Fruit fly (Drosophila melanogaster): Measurements from ENCODE around the gene RIOK1.

Gene RIOK1

dm6 chr3L:11627819-11628483 is 20.3 kb downstream of the RIOK1 start, which contains the start of gene Apt1 (continued):
- TF ChIP-seq tup (GFP tag; optimal IDR thresholded peaks at IDR 0.05) (no peak), Dfd (GFP tag; optimal IDR thresholded peaks at IDR 0.05) (no peak), az2 (GFP tag; optimal IDR thresholded peaks at IDR 0.05) (no peak), Hand (GFP tag; optimal IDR thresholded peaks at IDR 0.05) (no peak), emc (GFP tag; optimal IDR thresholded peaks at IDR 0.05) (no peak), CG12299 (tag; optimal IDR thresholded peaks at IDR 0.05) (no peak), pita (GFP tag; optimal IDR thresholded peaks at IDR 0.05) (no peak), CG43689 (GFP tag; IDR thresholded peaks at IDR 0.05) (no peak), odd (GFP tag; optimal IDR thresholded peaks at IDR 0.05) (no peak), wor (GFP tag; IDR thresholded peaks at IDR 0.05) (no peak), Camta (GFP tag; optimal IDR thresholded peaks at IDR 0.05) (no peak)

dm6 chr3L:11626229-11626826 is 21.9 kb downstream of the RIOK1 start, which contains the start of gene PCID2:
PCID2 (plus strand) TSS chr3L:11626441.
- TF ChIP-seq pzg (GFP tag; optimal IDR thresholded peaks at IDR 0.05) (peak; percentile 28), MTF-1 (GFP tag; optimal IDR thresholded peaks at IDR 0.05; ENCODE audit: borderline replicate concordance) (no peak), chinmo (GFP tag; IDR thresholded peaks at IDR 0.05; ENCODE audit: partially characterized antibody) (0 out of 4 replicates have a peak, but pooled peaks have one; percentile 71), E2f2 (GFP tag; IDR thresholded peaks at IDR 0.05) (peak; percentile 53; the same call in 1 of the 2 replicates), cato (GFP tag; optimal IDR thresholded peaks at IDR 0.05; ENCODE audit: borderline replicate concordance) (no peak), Sry-δ (GFP tag; optimal IDR thresholded peaks at IDR 0.05) (peak; percentile 77), amos (GFP tag; IDR thresholded peaks at IDR 0.05; ENCODE audit: partially characterized antibody) (peak; percentile 83), vnd (GFP tag; IDR thresholded peaks at IDR 0.05; ENCODE audit: partially characterized antibody) (peak; percentile 77), HLH4C (GFP tag; IDR thresholded peaks at IDR 0.05; ENCODE audit: partially characterized antibody) (peak; percentile 68; the same call in 1 of the 3 replicates), Scr (GFP tag; IDR thresholded peaks at IDR 0.05; ENCODE audit: partially characterized antibody) (peak; percentile 83), Med (GFP tag) (peak; percentile 35), D19B (GFP tag; optimal IDR thresholded peaks at IDR 0.05) (no peak), CG2116 (GFP tag; optimal IDR thresholded peaks at IDR 0.05) (peak; percentile 33), grau (tag; optimal IDR thresholded peaks at IDR 0.05) (no peak), Myb (GFP tag; optimal IDR thresholded peaks at IDR 0.05) (peak; percentile 14), Bgb (GFP tag; IDR thresholded peaks at IDR 0.05; ENCODE audit: partially characterized antibody) (peak; percentile 74), Dll (GFP tag; IDR thresholded peaks at IDR 0.05; ENCODE audit: partially characterized antibody) (peak; percentile 87), Dad (GFP tag; optimal IDR thresholded peaks at IDR 0.05) (no peak), gcm2 (GFP tag; optimal IDR thresholded peaks at IDR 0.05) (no peak), Gug (GFP tag; IDR thresholded peaks at IDR 0.05) (no peak), CG2129 (GFP tag; IDR thresholded peaks at IDR 0.05; ENCODE audit: partially characterized antibody) (peak; percentile 58), unc-4 (GFP tag; IDR thresholded peaks at IDR 0.05; ENCODE audit: partially characterized antibody) (peak; percentile 77), stwl (tag; optimal IDR thresholded peaks at IDR 0.05) (peak; percentile 68), Dp (GFP tag; optimal IDR thresholded peaks at IDR 0.05) (peak; percentile 32), CG10654 (GFP tag; optimal IDR thresholded peaks at IDR 0.05) (no peak), row (GFP tag; IDR thresholded peaks at IDR 0.05) (peak; percentile 33; the same call in 1 of the 3 replicates), CG3838 (GFP tag; optimal IDR thresholded peaks at IDR 0.05) (no peak), CG6791 (GFP tag; IDR thresholded peaks at IDR 0.05; ENCODE audit: partially characterized antibody) (peak; percentile 77), klu (GFP tag; IDR thresholded peaks at IDR 0.05) (no peak), Dref (GFP tag; IDR thresholded peaks at IDR 0.05) (peak; percentile 74), CG32532 (GFP tag; IDR thresholded peaks at IDR 0.05) (no peak), MBD-R2 (GFP tag; IDR thresholded peaks at IDR 0.05) (peak; percentile 58), hb (GFP tag; IDR thresholded peaks at IDR 0.05; ENCODE audit: partially characterized antibody) (peak; percentile 69), Pdp1 (GFP tag; optimal IDR thresholded peaks at IDR 0.05) (no peak), CG17802 (tag; optimal IDR thresholded peaks at IDR 0.05) (no peak), knrl (GFP tag; IDR thresholded peaks at IDR 0.05; ENCODE audit: partially characterized antibody) (peak; percentile 79)
